Fruit fly (Drosophila melanogaster): ENCODE data around the gene Targ1.
A peak's percentile ranks its signal among the peaks of the same experiment; 100 is the strongest.

Gene Targ1

dm6 chr3L:21202777-21203282 lies at the start of gene Targ1, which contains the start of the genes CG10512 and Targ2:
Targ1 (minus strand) TSS chr3L:21202882.
CG10512 (plus strand) TSS chr3L:21202920.
Targ2 (minus strand) TSS chr3L:21203232.
- peak; percentile 75 for TF ChIP-seq CG17801 (GFP tag; optimal IDR thresholded peaks at IDR 0.05; ENCODE audit: partially characterized antibody)

dm6 chr3L:21251381-21251780 lies 48.7 kb upstream of the Targ1 start:
- TF ChIP-seq CG17801 (GFP tag; optimal IDR thresholded peaks at IDR 0.05; ENCODE audit: partially characterized antibody), result no peak

- TF ChIP-seq CG17801 (GFP tag; optimal IDR thresholded peaks at IDR 0.05; ENCODE audit: partially characterized antibody), result no peak
Measured at dm6 chr3L:21243417-21243816, 40.7 kb upstream of the Targ1 start.

DNA sequence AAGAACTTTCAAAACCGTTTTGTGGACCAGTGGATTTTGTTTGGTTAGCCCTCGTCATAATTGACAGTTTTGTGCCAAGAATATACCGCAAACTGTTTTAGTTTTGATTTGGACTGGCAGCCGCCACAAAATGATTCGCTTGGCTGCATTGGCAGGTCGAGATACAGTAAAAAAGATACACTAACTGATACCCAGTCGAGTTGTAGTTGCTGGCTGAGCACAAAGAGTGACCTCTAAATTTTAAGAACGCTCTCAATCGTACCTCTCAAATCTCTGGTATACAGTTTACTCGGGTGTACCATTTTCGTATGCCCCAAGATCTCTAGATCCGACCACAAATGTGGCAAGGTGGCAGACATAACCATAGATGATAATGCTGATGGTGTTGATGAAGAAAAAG lies 40.3 kb upstream of the Targ1 start:
- TF ChIP-seq CG17801 (GFP tag; optimal IDR thresholded peaks at IDR 0.05; ENCODE audit: partially characterized antibody), result no peak

dm6 chr3L:21241447-21241983 lies 38.8 kb upstream of the Targ1 start:
- TF ChIP-seq CG17801 (GFP tag; optimal IDR thresholded peaks at IDR 0.05; ENCODE audit: partially characterized antibody), result no peak

DNA sequence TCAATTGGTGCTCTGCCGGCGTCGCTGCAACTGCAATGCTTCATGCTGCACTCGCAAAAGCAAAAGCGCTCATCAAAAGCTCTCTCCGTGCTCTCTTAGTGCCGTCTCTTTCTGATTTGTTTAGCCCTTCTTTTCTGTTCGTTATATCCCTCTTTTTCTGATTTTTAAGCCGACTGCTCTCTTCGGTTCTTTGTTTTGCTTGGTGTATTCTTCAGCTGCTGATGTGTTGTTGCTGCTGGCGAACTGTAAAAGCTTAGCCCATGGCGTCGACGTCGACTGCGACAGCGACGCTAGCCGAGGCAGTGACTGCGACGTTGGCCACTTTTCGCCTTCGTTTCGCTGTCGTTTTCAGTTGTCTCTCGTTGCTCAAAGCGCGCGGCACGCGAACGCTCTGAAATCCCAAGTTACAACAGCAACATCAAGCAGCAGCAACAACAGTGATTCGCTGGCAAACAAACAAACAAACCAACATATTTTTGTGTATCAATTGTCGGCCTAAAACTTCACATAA lies 37.4 kb upstream of the Targ1 start:
- TF ChIP-seq CG17801 (GFP tag; optimal IDR thresholded peaks at IDR 0.05; ENCODE audit: partially characterized antibody), result peak; percentile 46

- TF ChIP-seq CG17801 (GFP tag; optimal IDR thresholded peaks at IDR 0.05; ENCODE audit: partially characterized antibody), result no peak
Measured at dm6 chr3L:21238377-21238776, 35.7 kb upstream of the Targ1 start.

DNA sequence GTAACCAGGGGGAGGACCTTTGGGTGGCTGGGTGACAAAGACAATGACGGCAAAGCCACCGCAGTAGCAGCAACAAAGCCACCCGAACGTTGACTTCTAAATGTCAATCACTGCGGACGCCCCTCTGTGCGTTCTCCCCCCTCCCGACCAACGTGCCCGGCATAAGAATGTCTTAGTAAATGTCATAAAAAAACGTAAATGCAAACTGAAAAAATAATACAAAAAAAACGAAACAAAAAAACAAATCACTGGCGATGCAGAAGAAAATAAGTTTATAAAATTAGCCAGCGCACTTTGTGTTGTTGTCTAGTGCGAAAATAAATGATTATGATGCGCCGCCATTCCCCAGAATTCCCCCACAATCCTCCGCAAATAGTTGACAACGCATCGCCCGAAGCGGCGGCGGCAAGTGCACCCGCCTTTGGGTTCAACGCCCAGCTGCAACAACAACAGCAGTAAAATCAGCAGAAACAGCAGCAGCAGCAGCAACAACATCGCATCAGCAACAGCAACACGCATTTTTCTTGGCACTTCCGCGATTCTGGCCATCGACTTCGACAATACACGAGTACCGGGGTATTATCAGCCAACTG lies 34.4 kb upstream of the Targ1 start:
- TF ChIP-seq CG17801 (GFP tag; optimal IDR thresholded peaks at IDR 0.05; ENCODE audit: partially characterized antibody), result no peak

- no peak for TF ChIP-seq CG17801 (GFP tag; optimal IDR thresholded peaks at IDR 0.05; ENCODE audit: partially characterized antibody)
Measured at dm6 chr3L:21230762-21231161, 28.1 kb upstream of the Targ1 start.

dm6 chr3L:21229764-21230163 lies 27.1 kb upstream of the Targ1 start:
- no peak for TF ChIP-seq CG17801 (GFP tag; optimal IDR thresholded peaks at IDR 0.05; ENCODE audit: partially characterized antibody)

- TF ChIP-seq CG17801 (GFP tag; optimal IDR thresholded peaks at IDR 0.05; ENCODE audit: partially characterized antibody), result no peak
Measured at dm6 chr3L:21226309-21226708, 23.6 kb upstream of the Targ1 start, which contains the start of gene Eip78C. Eip78C (plus strand) TSS chr3L:21226609.

- TF ChIP-seq CG17801 (GFP tag; optimal IDR thresholded peaks at IDR 0.05; ENCODE audit: partially characterized antibody), result no peak
Measured at dm6 chr3L:21225642-21226041, 23.0 kb upstream of the Targ1 start.

DNA sequence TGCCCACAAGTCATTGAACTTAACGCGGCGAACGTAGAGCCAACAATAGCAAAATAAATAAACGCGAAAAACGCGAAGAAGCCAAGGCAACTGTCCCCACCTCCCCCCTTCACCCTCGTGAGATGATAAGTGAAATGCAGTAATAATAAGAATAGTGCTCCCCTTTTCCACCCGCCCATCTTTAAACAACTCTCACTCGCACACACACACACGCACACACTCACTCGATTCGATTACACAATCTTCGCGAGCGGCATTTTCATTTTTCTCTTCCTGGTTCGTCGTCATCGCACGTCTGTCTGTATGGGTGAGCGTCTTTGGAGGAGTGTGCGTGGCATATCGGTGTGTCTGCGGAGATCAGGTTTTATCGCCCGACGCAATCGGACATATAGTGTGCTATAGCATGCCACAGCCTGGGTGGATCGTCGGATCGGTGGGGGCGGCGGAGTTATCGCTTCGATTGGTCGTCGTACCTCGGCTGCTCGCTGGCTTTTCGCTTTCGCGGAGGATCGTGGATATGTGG lies 22.1 kb upstream of the Targ1 start:
- no peak for TF ChIP-seq CG17801 (GFP tag; optimal IDR thresholded peaks at IDR 0.05; ENCODE audit: partially characterized antibody)

- no peak for TF ChIP-seq CG17801 (GFP tag; optimal IDR thresholded peaks at IDR 0.05; ENCODE audit: partially characterized antibody)
Measured at dm6 chr3L:21224274-21224673, 21.6 kb upstream of the Targ1 start.

- no peak for TF ChIP-seq CG17801 (GFP tag; optimal IDR thresholded peaks at IDR 0.05; ENCODE audit: partially characterized antibody)
Measured at dm6 chr3L:21223268-21223667, 20.6 kb upstream of the Targ1 start.

DNA sequence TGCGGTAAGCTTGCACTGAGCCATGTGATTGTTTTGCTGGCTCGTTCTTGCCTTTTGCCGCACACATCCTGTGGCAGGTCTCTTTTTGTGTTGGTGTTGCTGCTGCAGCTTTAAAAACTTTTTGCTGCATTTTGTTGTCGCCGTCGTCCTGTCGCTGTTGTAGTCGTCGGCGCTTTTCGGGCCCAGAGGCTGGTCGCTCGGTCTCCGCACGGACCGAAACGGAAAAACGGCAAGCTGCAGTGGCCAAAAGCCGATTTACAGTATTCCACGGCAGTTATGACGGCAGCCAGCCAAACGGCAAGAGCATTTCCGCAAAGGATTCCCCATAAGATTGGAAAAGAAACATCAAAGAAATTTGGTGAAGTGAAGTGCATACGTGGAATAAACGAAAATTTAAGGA lies 17.4 kb upstream of the Targ1 start, which contains the start of gene CG43219:
TSS of gene CG43219 (plus strand) at position 301 of the 400 bp plus-strand sequence.
- TF ChIP-seq CG17801 (GFP tag; optimal IDR thresholded peaks at IDR 0.05; ENCODE audit: partially characterized antibody), result no peak
